Worm (Caenorhabditis elegans) whole organism, early embryonic: Measurements from ENCODE around the gene dph-2.

Experiments used
- B0310.2 ChIP-seq: sonication (generic microtip); optimal IDR thresholded peaks from 2 replicates; lab custom pipeline; 2016; ENCODE audit warnings: mild to moderate bottlenecking, missing genetic modification characterization, missing compliant biosample characterization
- ama-1 ChIP-seq: fragments of 150-350 bp; optimal IDR thresholded peaks from 2 replicates; lab custom pipeline; 2014
- ceh-13 ChIP-seq: fragments of 200-800 bp; sonication (Bioruptor generic); optimal IDR thresholded peaks from 2 replicates; lab custom pipeline; 2018; ENCODE audit warnings: mild to moderate bottlenecking, missing genetic modification characterization, missing compliant biosample characterization
- sea-1 ChIP-seq: fragments of 200-800 bp; sonication (Bioruptor generic); conservative IDR thresholded peaks from 2 replicates; pipeline ENCODE4 v1.3.6; 2022; ENCODE audit warnings: missing genetic modification characterization, missing compliant biosample characterization
- tbx-11 ChIP-seq: fragments of 200-800 bp; sonication (Bioruptor generic); IDR thresholded peaks from 2 replicates; pipeline ENCODE4 v1.3.6; 2022; ENCODE audit warnings: missing genetic modification characterization, missing compliant biosample characterization
- tbx-37 ChIP-seq: fragments of 200-800 bp; sonication (Bioruptor generic); conservative IDR thresholded peaks from 2 replicates; pipeline ENCODE4 v1.3.6; 2022; ENCODE audit warnings: missing genetic modification reagents, missing genetic modification characterization, missing compliant biosample characterization

DNA sequence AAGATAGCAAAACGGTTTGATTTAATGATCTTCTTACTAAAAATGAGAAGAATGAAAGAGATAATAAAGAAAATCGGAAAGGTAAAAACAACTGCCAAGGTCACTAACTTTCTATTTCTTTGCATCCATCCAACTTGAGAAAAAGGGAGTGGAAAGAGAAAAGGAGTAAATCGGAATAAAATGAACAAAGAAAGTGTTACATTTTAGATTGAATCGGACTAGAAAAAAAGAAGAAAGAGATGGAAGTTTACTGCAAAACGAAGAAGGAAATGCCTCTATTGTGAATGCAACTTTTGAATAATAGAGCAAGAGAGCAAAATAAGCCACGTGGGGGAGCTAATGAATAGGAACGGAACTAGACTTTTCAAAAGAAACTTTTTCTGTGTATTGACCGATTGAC lies 8.1 kb downstream of the dph-2 start:
- TF ChIP-seq B0310.2 (tag; lab: Kevin White, UChicago) (no peak), ama-1 (lab: Kevin White, UChicago) (no peak), sea-1 (GFP tag; lab: Robert Waterston, UW) (no peak), tbx-37 (GFP tag; lab: Robert Waterston, UW) (no peak), tbx-11 (GFP tag; lab: Robert Waterston, UW) (no peak), ceh-13 (GFP tag; lab: Kevin White, UChicago) (no peak)
